Fruit fly (Drosophila melanogaster): Measurements from ENCODE around the gene CG5245.

The CG5245 gene

DNA sequence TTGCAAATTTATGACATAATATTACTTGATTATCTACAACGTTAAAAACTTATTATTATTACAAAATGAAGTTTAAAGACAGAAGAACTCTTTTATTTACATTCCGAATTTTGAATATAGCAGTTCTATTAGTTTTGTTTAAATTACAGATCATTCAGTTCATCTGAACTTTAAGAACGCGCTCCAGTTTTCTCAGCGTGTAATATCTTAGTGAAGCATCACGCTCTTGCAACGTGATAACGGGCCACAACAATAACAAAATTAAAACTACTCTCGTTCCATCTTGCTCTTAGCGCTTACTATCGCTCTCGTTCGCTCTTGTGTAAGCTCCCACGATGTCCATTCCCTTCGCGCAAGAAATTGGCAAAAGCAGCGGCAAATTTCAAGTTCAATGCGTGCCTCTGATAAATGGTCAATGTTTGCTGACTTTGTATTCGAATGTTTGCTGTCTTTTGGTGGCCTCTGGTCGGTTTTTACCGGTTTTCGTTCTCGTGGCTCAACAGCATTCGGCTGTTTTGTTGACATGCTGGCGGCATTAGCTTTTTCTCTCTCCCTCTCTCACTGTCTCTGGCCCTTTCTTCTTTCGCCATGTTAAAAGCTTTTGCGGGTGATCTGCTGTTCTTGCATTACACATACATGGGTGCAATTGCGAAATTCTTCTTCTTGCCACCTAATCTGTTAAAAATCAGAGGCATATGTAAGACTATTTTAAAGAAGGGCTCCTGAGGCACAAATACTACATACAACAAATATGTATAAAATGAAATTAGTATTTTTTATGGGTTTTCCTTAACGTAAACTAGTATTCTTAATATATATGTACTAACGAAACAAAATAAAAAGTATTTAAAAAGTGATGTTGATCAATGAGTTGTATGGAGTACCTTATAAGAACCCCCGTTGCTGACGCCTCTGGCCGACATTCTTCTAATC lies 13.5 kb downstream of the CG5245 start (continued):
- TF ChIP-seq cwo (GFP tag; optimal IDR thresholded peaks at IDR 0.05) = peak; percentile 14
- no peak for TF ChIP-seq CG6791 (GFP tag; IDR thresholded peaks at IDR 0.05; ENCODE audit: partially characterized antibody)
- TF ChIP-seq CG1832 (GFP tag; optimal IDR thresholded peaks at IDR 0.05) = peak; percentile 24
- TF ChIP-seq pfk (GFP tag; optimal IDR thresholded peaks at IDR 0.05) = no peak
- TF ChIP-seq CG14860 (GFP tag; IDR thresholded peaks at IDR 0.05; ENCODE audit: partially characterized antibody) = no peak
- peak; percentile 47 for TF ChIP-seq lab (GFP tag; optimal IDR thresholded peaks at IDR 0.05)
- peak; percentile 7; the same call in 1 of the 3 replicates for TF ChIP-seq so (GFP tag; IDR thresholded peaks at IDR 0.05)
- no peak for TF ChIP-seq CG6689 (GFP tag; IDR thresholded peaks at IDR 0.05)
- TF ChIP-seq rib (GFP tag; IDR thresholded peaks at IDR 0.05) = 0 out of 2 replicates have a peak, but pooled peaks have one; percentile 42
- no peak for TF ChIP-seq CG33213 (GFP tag; optimal IDR thresholded peaks at IDR 0.05)
- peak; percentile 39; the same call in 1 of the 2 replicates for TF ChIP-seq Taf1 (GFP tag; IDR thresholded peaks at IDR 0.05)
- TF ChIP-seq Hand (GFP tag; optimal IDR thresholded peaks at IDR 0.05) = peak; percentile 4
- peak; percentile 23 for TF ChIP-seq Max (GFP tag; optimal IDR thresholded peaks at IDR 0.05)
- no peak for TF ChIP-seq gce (GFP tag; IDR thresholded peaks at IDR 0.05)
- no peak for TF ChIP-seq br (optimal IDR thresholded peaks at IDR 0.05)
- TF ChIP-seq D19A (tag; optimal IDR thresholded peaks at IDR 0.05) = no peak
- no peak for TF ChIP-seq pnt (GFP tag; optimal IDR thresholded peaks at IDR 0.05)
- TF ChIP-seq CG13287 (GFP tag; IDR thresholded peaks at IDR 0.05; ENCODE audit: partially characterized antibody) = no peak
- TF ChIP-seq CG4854 (GFP tag; optimal IDR thresholded peaks at IDR 0.05) = no peak
- TF ChIP-seq oc (tag; optimal IDR thresholded peaks at IDR 0.05) = no peak
- TF ChIP-seq Chrac-16 (GFP tag; optimal IDR thresholded peaks at IDR 0.05) = no peak
- peak; percentile 33 for TF ChIP-seq Fer1 (GFP tag; optimal IDR thresholded peaks at IDR 0.05)
- TF ChIP-seq ERR (GFP tag; optimal IDR thresholded peaks at IDR 0.05) = no peak
- no peak for TF ChIP-seq maf-S (GFP tag; optimal IDR thresholded peaks at IDR 0.05)
- TF ChIP-seq Elba2 (GFP tag; optimal IDR thresholded peaks at IDR 0.05) = no peak
- peak; percentile 17 for TF ChIP-seq Sox100B (GFP tag; optimal IDR thresholded peaks at IDR 0.05)
- peak; percentile 39 for TF ChIP-seq Atf6 (GFP tag; IDR thresholded peaks at IDR 0.05)
- TF ChIP-seq NC2β (GFP tag; optimal IDR thresholded peaks at IDR 0.05) = no peak
- TF ChIP-seq Dip3 (GFP tag; optimal IDR thresholded peaks at IDR 0.05) = peak; percentile 25
- no peak for TF ChIP-seq CG17612 (GFP tag; IDR thresholded peaks at IDR 0.05)
- no peak for TF ChIP-seq ken (GFP tag; IDR thresholded peaks at IDR 0.05)
- TF ChIP-seq odd (GFP tag; optimal IDR thresholded peaks at IDR 0.05) = no peak
- no peak for TF ChIP-seq Hsf (GFP tag; optimal IDR thresholded peaks at IDR 0.05)
- TF ChIP-seq cg (GFP tag; optimal IDR thresholded peaks at IDR 0.05) = peak; percentile 9
- TF ChIP-seq CG11695 (GFP tag; IDR thresholded peaks at IDR 0.05) = peak; percentile 66; the same call in 2 of the 3 replicates
- no peak for TF ChIP-seq CG10366 (GFP tag; IDR thresholded peaks at IDR 0.05)
- no peak for TF ChIP-seq CG34422 (GFP tag; IDR thresholded peaks at IDR 0.05)
- TF ChIP-seq CG15514 (GFP tag; optimal IDR thresholded peaks at IDR 0.05) = no peak
- no peak for TF ChIP-seq Dll (GFP tag; IDR thresholded peaks at IDR 0.05; ENCODE audit: partially characterized antibody)
- TF ChIP-seq NfI (GFP tag; optimal IDR thresholded peaks at IDR 0.05) = peak; percentile 23
- no peak for TF ChIP-seq CG2116 (GFP tag; optimal IDR thresholded peaks at IDR 0.05)
- peak; percentile 27 for TF ChIP-seq CG8924 (tag; optimal IDR thresholded peaks at IDR 0.05)
- no peak for TF ChIP-seq CG17186 (GFP tag; optimal IDR thresholded peaks at IDR 0.05)
- TF ChIP-seq CG5180 (GFP tag; optimal IDR thresholded peaks at IDR 0.05) = no peak
- peak; percentile 23 for TF ChIP-seq nom (GFP tag; optimal IDR thresholded peaks at IDR 0.05)
- TF ChIP-seq ind (GFP tag; optimal IDR thresholded peaks at IDR 0.05) = peak; percentile 39
- no peak for TF ChIP-seq CG15696 (tag; optimal IDR thresholded peaks at IDR 0.05)
- TF ChIP-seq Dad (GFP tag; optimal IDR thresholded peaks at IDR 0.05) = no peak
- TF ChIP-seq gsb (GFP tag; IDR thresholded peaks at IDR 0.05) = no peak

Measured in whole organism, embryonic.